Fruit fly (Drosophila melanogaster): ENCODE results near the gene Pkd2.

Gene Pkd2

DNA sequence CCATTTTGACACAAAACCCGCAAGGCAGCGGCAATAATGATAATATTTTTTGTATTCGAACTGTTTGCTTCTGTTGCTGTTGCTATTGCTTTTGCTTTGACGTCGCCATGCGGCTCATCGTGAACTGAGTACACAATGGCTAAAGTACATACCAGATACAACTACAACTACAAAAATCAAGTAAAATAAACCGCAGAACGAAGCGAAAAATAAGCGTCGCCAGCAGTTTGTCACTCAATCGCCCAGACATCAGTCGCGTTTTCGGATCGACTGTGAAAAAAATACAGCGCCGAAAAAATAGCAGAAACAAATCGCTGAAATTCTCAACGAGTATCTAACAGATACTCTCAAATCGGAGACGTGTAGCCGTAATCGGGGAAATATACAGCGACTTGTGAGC lies 28.5 kb upstream of the Pkd2 start:
- no peak for TF ChIP-seq ss (GFP tag; optimal IDR thresholded peaks at IDR 0.05)
- no peak for TF ChIP-seq salr (GFP tag; optimal IDR thresholded peaks at IDR 0.05)
- TF ChIP-seq CG4318 (GFP tag; optimal IDR thresholded peaks at IDR 0.05) = no peak
- no peak for TF ChIP-seq CG11294 (GFP tag; IDR thresholded peaks at IDR 0.05)
- no peak for TF ChIP-seq Hr38 (GFP tag; optimal IDR thresholded peaks at IDR 0.05)
- peak; percentile 2 for TF ChIP-seq CG10669 (GFP tag; optimal IDR thresholded peaks at IDR 0.05)
- TF ChIP-seq eg (GFP tag; IDR thresholded peaks at IDR 0.05) = 0 out of 3 replicates have a peak, but pooled peaks have one; percentile 18
- peak; percentile 51 for TF ChIP-seq Eip78C (GFP tag)
- no peak for TF ChIP-seq Hr4 (GFP tag; optimal IDR thresholded peaks at IDR 0.05)
- no peak for TF ChIP-seq Lpt (GFP tag; optimal IDR thresholded peaks at IDR 0.05)
- peak; percentile 8 for TF ChIP-seq CG16779 (tag; optimal IDR thresholded peaks at IDR 0.05)
- TF ChIP-seq CG32006 (GFP tag; optimal IDR thresholded peaks at IDR 0.05) = no peak
- TF ChIP-seq fkh (GFP tag; optimal IDR thresholded peaks at IDR 0.05) = peak; percentile 89
- TF ChIP-seq CG11902 (GFP tag; optimal IDR thresholded peaks at IDR 0.05) = no peak
- no peak for TF ChIP-seq CG8319 (GFP tag; optimal IDR thresholded peaks at IDR 0.05)

- TF ChIP-seq Hr39 (GFP tag; optimal IDR thresholded peaks at IDR 0.05) = no peak
- TF ChIP-seq CG6163 (GFP tag; IDR thresholded peaks at IDR 0.05) = no peak
- peak; percentile 94 for TF ChIP-seq fkh (GFP tag; optimal IDR thresholded peaks at IDR 0.05)
Measured at dm6 chr2L:12371740-12372139, 26.3 kb upstream of the Pkd2 start.

dm6 chr2L:12372436-12372835 lies 25.6 kb upstream of the Pkd2 start:
- TF ChIP-seq CG9139 (GFP tag; optimal IDR thresholded peaks at IDR 0.05) = no peak
- TF ChIP-seq lz (GFP tag; optimal IDR thresholded peaks at IDR 0.05) = no peak
- peak; percentile 79 for TF ChIP-seq fkh (GFP tag; optimal IDR thresholded peaks at IDR 0.05)
- no peak for TF ChIP-seq Ets96B (tag; optimal IDR thresholded peaks at IDR 0.05)

DNA sequence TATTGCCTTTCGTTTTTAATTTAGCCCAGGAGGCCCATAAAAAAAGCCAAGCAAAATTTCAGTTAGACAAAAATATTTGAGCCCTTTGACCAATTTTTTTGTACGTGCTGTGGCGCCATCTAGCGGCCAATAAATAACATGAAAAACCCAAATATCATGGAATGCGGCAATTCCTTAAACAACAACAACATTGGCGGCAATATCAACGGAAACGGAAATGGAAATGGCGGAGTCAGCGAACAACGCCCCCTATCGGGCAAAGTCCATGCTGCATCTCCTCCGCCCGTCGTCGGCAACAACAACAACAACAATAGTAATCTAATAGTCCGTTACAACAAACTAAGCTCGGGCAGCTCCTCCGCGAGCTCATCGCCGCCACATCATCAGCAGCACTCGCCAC lies 24.5 kb upstream of the Pkd2 start:
- no peak for TF ChIP-seq CG6792 (GFP tag; optimal IDR thresholded peaks at IDR 0.05)
- TF ChIP-seq Hr38 (GFP tag; optimal IDR thresholded peaks at IDR 0.05) = no peak
- TF ChIP-seq net (GFP tag; optimal IDR thresholded peaks at IDR 0.05) = no peak
- TF ChIP-seq CG16779 (tag; optimal IDR thresholded peaks at IDR 0.05) = no peak
- TF ChIP-seq Hr39 (GFP tag; optimal IDR thresholded peaks at IDR 0.05) = no peak
- TF ChIP-seq esn (GFP tag; optimal IDR thresholded peaks at IDR 0.05) = no peak
- TF ChIP-seq fkh (GFP tag; optimal IDR thresholded peaks at IDR 0.05) = no peak
- TF ChIP-seq CG11762 (GFP tag; optimal IDR thresholded peaks at IDR 0.05; ENCODE audit: insufficient read depth) = no peak
- no peak for TF ChIP-seq Smox (GFP tag; optimal IDR thresholded peaks at IDR 0.05)
- TF ChIP-seq CG6854 (GFP tag; optimal IDR thresholded peaks at IDR 0.05) = no peak
- TF ChIP-seq CG10631 (GFP tag; optimal IDR thresholded peaks at IDR 0.05) = no peak
- TF ChIP-seq CG6808 (GFP tag; optimal IDR thresholded peaks at IDR 0.05) = no peak
- no peak for TF ChIP-seq Met (GFP tag; optimal IDR thresholded peaks at IDR 0.05)
- TF ChIP-seq CG1621 (tag; optimal IDR thresholded peaks at IDR 0.05) = no peak
- no peak for TF ChIP-seq CG6163 (GFP tag; IDR thresholded peaks at IDR 0.05)
- no peak for TF ChIP-seq Ets21C (GFP tag; optimal IDR thresholded peaks at IDR 0.05)
- TF ChIP-seq fd59A (GFP tag; optimal IDR thresholded peaks at IDR 0.05) = no peak
- no peak for TF ChIP-seq Hr4 (GFP tag; optimal IDR thresholded peaks at IDR 0.05)

DNA sequence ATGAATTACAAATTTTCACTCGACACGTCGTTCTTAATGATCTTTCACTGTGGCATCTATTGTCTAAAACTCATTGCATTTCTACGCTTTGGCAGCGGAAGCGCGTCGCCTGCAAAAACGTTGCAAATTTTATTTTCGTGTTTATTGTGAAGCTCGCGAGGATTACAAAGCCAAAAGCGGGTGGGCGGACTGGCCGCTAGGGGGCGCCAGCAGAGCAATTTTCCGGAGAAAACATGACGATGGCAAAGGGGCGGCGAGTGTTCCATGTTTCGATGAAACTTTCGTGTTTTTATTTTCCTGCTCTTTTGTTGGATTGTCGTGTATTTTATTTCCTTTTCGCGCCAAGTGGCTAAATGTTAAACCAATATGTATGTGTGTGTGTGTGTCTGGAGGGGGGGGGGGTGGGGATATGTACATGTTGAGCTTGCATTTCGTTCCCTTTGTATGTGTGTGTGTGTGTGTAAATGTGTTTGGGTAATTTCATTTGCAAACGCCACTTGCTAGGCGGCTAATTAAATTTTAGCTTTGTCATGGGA lies 23.5 kb upstream of the Pkd2 start:
- TF ChIP-seq Eip75B (GFP tag; optimal IDR thresholded peaks at IDR 0.05) (no peak), CG9139 (GFP tag; optimal IDR thresholded peaks at IDR 0.05) (no peak)
